Worm (Caenorhabditis elegans) whole organism, mixed stage, embryonic: ENCODE measurements around the gene srh-181.

Experiments used
- M03D4.4 ChIP-seq: sonication (generic microtip); optimal IDR thresholded peaks from 2 replicates; lab custom pipeline; 2017; ENCODE audit warnings: mild to moderate bottlenecking, missing genetic modification characterization, missing compliant biosample characterization
- bed-3 ChIP-seq: fragments of 200-800 bp; sonication (Bioruptor generic); optimal IDR thresholded peaks from 3 replicates; lab custom pipeline; 2018; ENCODE audit warnings: mild to moderate bottlenecking, missing genetic modification characterization, moderate library complexity, missing compliant biosample characterization
- ceh-39 ChIP-seq: fragments of 150-350 bp; optimal IDR thresholded peaks from 2 replicates; lab custom pipeline; 2014; ENCODE audit warnings: missing biosample characterization, missing genetic modification characterization
- ceh-43 ChIP-seq: fragments of 200-800 bp; sonication (Bioruptor generic); optimal IDR thresholded peaks from 2 replicates; lab custom pipeline; 2018; ENCODE audit warnings: mild to moderate bottlenecking, missing genetic modification characterization, moderate library complexity, missing compliant biosample characterization
- ceh-83 ChIP-seq: fragments of 200-800 bp; sonication (Bioruptor generic); optimal IDR thresholded peaks from 2 replicates; lab custom pipeline; 2018; ENCODE audit warnings: mild to moderate bottlenecking, missing genetic modification characterization, missing compliant biosample characterization
- ces-1 ChIP-seq: fragments of 150-350 bp; optimal IDR thresholded peaks from 2 replicates; lab custom pipeline; 2014; ENCODE audit warnings: missing biosample characterization, missing genetic modification reagents, missing genetic modification characterization
- cnd-1 ChIP-seq: fragments of 200-800 bp; sonication (Bioruptor generic); optimal IDR thresholded peaks from 2 replicates; lab custom pipeline; 2018; ENCODE audit warnings: mild to moderate bottlenecking, missing genetic modification characterization, missing compliant biosample characterization
- drap-1 ChIP-seq: fragments of 200-800 bp; sonication (Bioruptor generic); optimal IDR thresholded peaks from 3 replicates; lab custom pipeline; 2018; ENCODE audit warnings: mild to moderate bottlenecking, missing genetic modification characterization, missing compliant biosample characterization
- elt-1 ChIP-seq: sonication (generic microtip); optimal IDR thresholded peaks from 2 replicates; lab custom pipeline; 2017; ENCODE audit warnings: missing genetic modification characterization, mild to moderate bottlenecking, missing compliant biosample characterization, antibody characterized with exemption, moderate library complexity, borderline replicate concordance; ENCODE audit not compliant: insufficient read depth
- elt-3 ChIP-seq: fragments of 150-350 bp; optimal IDR thresholded peaks from 2 replicates; lab custom pipeline; 2014; ENCODE audit warnings: missing biosample characterization, missing genetic modification characterization
- flh-1 ChIP-seq: fragments of 200-800 bp; sonication (Bioruptor generic); optimal IDR thresholded peaks from 2 replicates; lab custom pipeline; 2018; ENCODE audit warnings: mild to moderate bottlenecking, missing genetic modification characterization, moderate library complexity, missing compliant biosample characterization
- hlh-1 ChIP-seq: fragments of 150-350 bp; optimal IDR thresholded peaks from 2 replicates; lab custom pipeline; 2014; ENCODE audit warnings: missing biosample characterization, missing genetic modification reagents, missing genetic modification characterization
- lin-13 ChIP-seq: fragments of 150-350 bp; optimal IDR thresholded peaks from 2 replicates; lab custom pipeline; 2014; ENCODE audit warnings: missing biosample characterization, missing genetic modification characterization
- mab-5 ChIP-seq: fragments of 150-350 bp; optimal IDR thresholded peaks from 2 replicates; lab custom pipeline; 2014; ENCODE audit warnings: missing biosample characterization, missing genetic modification characterization
- mep-1 ChIP-seq: fragments of 150-350 bp; optimal IDR thresholded peaks from 2 replicates; lab custom pipeline; 2017; ENCODE audit warnings: missing biosample characterization, missing genetic modification reagents, missing genetic modification characterization, inconsistent platforms
- mls-2 ChIP-seq: sonication (generic microtip); optimal IDR thresholded peaks from 2 replicates; lab custom pipeline; 2016; ENCODE audit warnings: mild to moderate bottlenecking, missing genetic modification characterization, moderate library complexity, missing compliant biosample characterization
- nhr-12 ChIP-seq: fragments of 150-350 bp; optimal IDR thresholded peaks from 2 replicates; lab custom pipeline; 2014; ENCODE audit warnings: missing biosample characterization, missing genetic modification characterization
- nhr-237 ChIP-seq: fragments of 150-350 bp; optimal IDR thresholded peaks from 2 replicates; lab custom pipeline; 2014; ENCODE audit warnings: missing biosample characterization, missing genetic modification characterization
- nhr-28 ChIP-seq: fragments of 150-350 bp; optimal IDR thresholded peaks from 2 replicates; lab custom pipeline; 2014; ENCODE audit warnings: missing biosample characterization, missing genetic modification characterization
- nhr-76 ChIP-seq: sonication (generic microtip); optimal IDR thresholded peaks from 2 replicates; lab custom pipeline; 2017; ENCODE audit warnings: missing biosample characterization, missing genetic modification characterization
- pha-4 ChIP-seq: fragments of 150-350 bp; optimal IDR thresholded peaks from 2 replicates; lab custom pipeline; 2018; ENCODE audit warnings: missing biosample characterization, missing genetic modification reagents, missing genetic modification characterization
- sem-2 ChIP-seq: fragments of 200-800 bp; sonication (Bioruptor generic); optimal IDR thresholded peaks from 2 replicates; lab custom pipeline; 2018; ENCODE audit warnings: mild to moderate bottlenecking, missing genetic modification characterization, missing compliant biosample characterization
- sptf-1 ChIP-seq: sonication (generic microtip); optimal IDR thresholded peaks from 2 replicates; lab custom pipeline; 2017; ENCODE audit warnings: mild to moderate bottlenecking, missing genetic modification characterization, moderate library complexity, missing compliant biosample characterization
- tbx-8 ChIP-seq: fragments of 200-800 bp; sonication (Bioruptor generic); optimal IDR thresholded peaks from 2 replicates; lab custom pipeline; 2018; ENCODE audit warnings: mild to moderate bottlenecking, missing genetic modification characterization, moderate library complexity, missing compliant biosample characterization
- unc-120 ChIP-seq: sonication (generic microtip); optimal IDR thresholded peaks from 2 replicates; lab custom pipeline; 2017; ENCODE audit warnings: missing genetic modification characterization, missing compliant biosample characterization; ENCODE audit not compliant: poor library complexity, severe bottlenecking
- unc-39 ChIP-seq: fragments of 150-350 bp; optimal IDR thresholded peaks from 2 replicates; lab custom pipeline; 2014; ENCODE audit warnings: missing biosample characterization, missing genetic modification characterization
- unc-62 ChIP-seq: fragments of 150-350 bp; optimal IDR thresholded peaks from 2 replicates; lab custom pipeline; 2014; ENCODE audit warnings: missing biosample characterization, missing genetic modification reagents, missing genetic modification characterization
- zip-8 ChIP-seq: fragments of 150-350 bp; optimal IDR thresholded peaks from 2 replicates; lab custom pipeline; 2014; ENCODE audit warnings: missing biosample characterization, missing genetic modification characterization
- ztf-11 ChIP-seq: fragments of 150-350 bp; optimal IDR thresholded peaks from 2 replicates; lab custom pipeline; 2014; ENCODE audit warnings: missing biosample characterization, missing genetic modification characterization

The srh-181 gene

DNA sequence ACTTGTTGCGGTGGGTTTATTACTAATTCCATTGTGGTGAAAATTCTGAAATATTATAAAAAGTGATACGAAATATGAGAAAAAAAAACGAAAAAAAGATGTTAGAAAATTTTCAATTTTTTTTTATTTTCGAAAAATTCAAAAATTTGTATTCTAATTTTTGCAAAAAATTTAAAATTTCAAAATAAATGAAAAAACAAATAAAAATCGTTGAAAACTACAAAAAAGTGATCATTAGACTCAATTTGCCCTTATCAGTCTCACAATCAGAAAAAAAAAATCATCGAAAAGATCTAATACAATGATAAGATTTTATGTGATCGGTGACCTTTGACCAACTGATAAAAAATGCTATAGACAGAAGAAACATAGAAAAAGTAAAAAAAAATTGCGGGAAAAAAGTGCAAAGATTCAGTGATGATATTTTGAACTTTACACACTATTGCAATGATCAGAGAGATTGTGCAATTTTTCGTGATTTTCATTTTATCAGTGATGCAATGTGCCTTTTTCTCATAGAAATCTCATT lies 13.1 kb upstream of the srh-181 start, which contains the start of gene ZK228.3:
TSS of gene ZK228.3 (minus strand) at position 51 of the 529 bp plus-strand sequence.
- no peak for TF ChIP-seq unc-39 (tag; lab: Kevin White, UChicago)
- peak; percentile 21 for TF ChIP-seq elt-1 (tag; lab: Kevin White, UChicago)
- no peak for TF ChIP-seq zip-8 (tag; lab: Kevin White, UChicago)
- TF ChIP-seq, all 35 proteins: peak for 1

DNA sequence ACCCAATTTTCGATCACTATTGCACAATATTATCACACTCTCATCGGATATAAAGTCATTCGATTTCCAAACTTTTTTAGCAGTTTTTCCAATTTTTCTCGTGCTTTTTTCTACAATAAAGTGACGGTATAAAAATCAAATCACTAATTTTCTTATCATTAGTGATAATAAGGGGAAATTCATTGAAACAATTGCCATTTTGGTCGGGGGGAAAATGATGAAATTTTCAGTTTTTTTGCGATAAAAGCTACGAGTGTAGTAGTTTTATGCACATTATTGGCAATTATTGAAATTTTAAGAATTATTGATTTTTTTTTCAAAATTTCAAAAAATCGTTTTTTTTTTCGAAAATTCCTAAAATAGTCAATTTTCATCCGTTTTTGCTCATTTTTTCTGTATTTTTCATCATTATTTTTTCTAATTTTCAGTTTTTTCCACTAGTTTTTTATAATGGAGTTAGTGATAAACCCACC lies 11.9 kb upstream of the srh-181 start, which contains the start of gene ZK228.4:
TSS of gene ZK228.4 (plus strand) at position 423 of the 473 bp plus-strand sequence.
- no peak for TF ChIP-seq bed-3 (GFP tag; lab: Kevin White, UChicago)
- TF ChIP-seq elt-3 (tag; lab: Kevin White, UChicago) = no peak
- TF ChIP-seq sem-2 (GFP tag; lab: Kevin White, UChicago) = no peak
- TF ChIP-seq cnd-1 (tag; lab: Kevin White, UChicago) = no peak
- TF ChIP-seq ceh-83 (GFP tag; lab: Kevin White, UChicago) = no peak
- TF ChIP-seq M03D4.4 (tag; lab: Kevin White, UChicago) = no peak
- no peak for TF ChIP-seq ztf-11 (tag; lab: Kevin White, UChicago)
- no peak for TF ChIP-seq pha-4 (tag; lab: Kevin White, UChicago)
- TF ChIP-seq hlh-1 (tag; lab: Kevin White, UChicago) = no peak
- TF ChIP-seq ceh-39 (tag; lab: Kevin White, UChicago) = no peak
- no peak for TF ChIP-seq nhr-12 (tag; lab: Kevin White, UChicago)
- TF ChIP-seq nhr-28 (tag; lab: Kevin White, UChicago) = no peak
- no peak for TF ChIP-seq ceh-43 (GFP tag; lab: Kevin White, UChicago)
- TF ChIP-seq drap-1 (GFP tag; lab: Kevin White, UChicago) = no peak
- TF ChIP-seq zip-8 (tag; lab: Kevin White, UChicago) = no peak
- TF ChIP-seq ces-1 (GFP tag; lab: Kevin White, UChicago) = no peak

DNA sequence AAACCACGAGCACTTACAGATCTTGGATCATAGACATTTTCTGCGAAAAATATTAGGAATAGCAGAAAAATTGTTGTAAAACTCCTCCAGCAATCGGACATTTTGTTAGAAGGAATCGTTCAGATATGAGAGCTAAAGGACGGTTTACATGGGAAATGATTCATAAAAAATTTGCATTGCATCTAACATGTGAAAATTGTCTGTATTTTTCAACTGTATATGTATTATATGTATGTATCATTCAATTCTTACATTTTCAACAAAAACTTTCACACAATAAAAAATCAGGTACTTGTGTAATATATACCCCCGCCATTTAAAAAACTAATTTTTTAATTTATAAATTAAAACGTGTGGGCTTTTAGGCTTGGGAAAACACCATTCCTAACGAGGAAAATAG lies 6.2 kb upstream of the srh-181 start, which contains the start of gene ZK228.13:
TSS of gene ZK228.13 (minus strand) at position 101 of the 400 bp plus-strand sequence.
- no peak for TF ChIP-seq unc-120

DNA sequence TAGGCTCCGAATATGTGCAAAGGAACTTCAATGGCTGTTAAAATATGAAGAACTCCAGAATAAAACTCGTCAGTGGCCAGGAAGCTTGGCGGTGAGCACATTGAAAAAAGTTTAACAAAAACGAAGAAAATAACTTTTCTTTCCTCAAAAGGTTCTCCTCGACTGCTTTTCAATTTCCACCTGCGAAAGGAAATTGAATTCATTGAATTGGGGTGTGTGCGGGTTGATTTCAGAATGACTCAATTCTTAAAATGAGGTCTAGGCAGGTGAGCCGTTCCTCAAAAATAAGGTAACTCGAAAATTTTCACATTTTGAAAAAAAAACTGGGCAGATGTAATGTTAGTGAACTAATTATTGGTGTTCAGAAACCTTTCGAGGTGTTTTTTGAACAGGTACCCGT lies 908 bp upstream of the srh-181 start, which contains the start of gene srh-182:
TSS of gene srh-182 (minus strand) at position 101 of the 400 bp plus-strand sequence.
- TF ChIP-seq unc-39 (tag; lab: Kevin White, UChicago) (no peak), hlh-1 (tag; lab: Kevin White, UChicago) (no peak), mab-5 (tag; lab: Kevin White, UChicago) (no peak), zip-8 (tag; lab: Kevin White, UChicago) (no peak), M03D4.4 (tag; lab: Kevin White, UChicago) (no peak), drap-1 (GFP tag; lab: Kevin White, UChicago) (no peak), cnd-1 (tag; lab: Kevin White, UChicago) (no peak), nhr-76 (tag; lab: Kevin White, UChicago) (no peak), nhr-28 (tag; lab: Kevin White, UChicago) (no peak)

DNA sequence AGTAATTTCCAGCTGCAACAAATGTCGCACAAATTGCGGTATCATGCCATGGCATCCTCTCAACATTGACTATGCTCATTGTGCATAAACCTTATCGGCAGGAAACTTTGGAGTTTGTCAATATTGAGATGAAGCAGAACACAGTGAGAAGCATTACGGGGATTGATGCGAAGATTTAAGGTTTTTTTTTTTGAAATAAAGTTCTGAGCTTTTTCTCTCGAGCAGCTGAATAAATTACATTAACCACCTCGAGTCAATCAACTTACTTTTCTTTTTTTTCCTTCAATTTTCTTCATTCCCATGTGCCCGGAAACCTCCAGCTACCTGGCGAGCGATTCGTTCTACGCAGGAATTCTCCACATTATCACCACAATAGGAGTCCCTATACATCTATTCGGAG lies 1.8 kb downstream of the srh-181 start, which contains the start of gene srh-179:
TSS of gene srh-179 (plus strand) at position 301 of the 400 bp plus-strand sequence.
- TF ChIP-seq nhr-12 (tag; lab: Kevin White, UChicago) (no peak), mep-1 (tag; lab: Kevin White, UChicago) (no peak), drap-1 (GFP tag; lab: Kevin White, UChicago) (no peak), sptf-1 (tag; lab: Kevin White, UChicago) (no peak), mls-2 (no peak), unc-62 (no peak), nhr-237 (tag; lab: Kevin White, UChicago) (no peak), mab-5 (tag; lab: Kevin White, UChicago) (no peak), nhr-28 (tag; lab: Kevin White, UChicago) (no peak), ztf-11 (tag; lab: Kevin White, UChicago) (no peak), lin-13 (tag; lab: Kevin White, UChicago) (no peak), tbx-8 (GFP tag; lab: Kevin White, UChicago) (no peak), flh-1 (GFP tag; lab: Kevin White, UChicago) (no peak)
